Worm (Caenorhabditis elegans) whole organism, L2 larva: ENCODE data around the gene Y37H2A.11.

Source experiments
- aly-2 ChIP-seq: fragments of 150-350 bp; optimal IDR thresholded peaks from 2 replicates; lab custom pipeline; 2014; ENCODE audit warnings: missing biosample characterization, missing genetic modification characterization
- crh-2 ChIP-seq: sonication (generic microtip); optimal IDR thresholded peaks from 2 replicates; lab custom pipeline; 2017; ENCODE audit warnings: missing biosample characterization, missing genetic modification characterization
- dmd-4 ChIP-seq: sonication (generic microtip); optimal IDR thresholded peaks from 2 replicates; lab custom pipeline; 2017; ENCODE audit warnings: missing biosample characterization, missing genetic modification characterization
- elt-3 ChIP-seq: sonication (generic microtip); optimal IDR thresholded peaks from 2 replicates; lab custom pipeline; 2017; ENCODE audit warnings: missing biosample characterization, missing genetic modification characterization
- lin-39 ChIP-seq: fragments of 150-350 bp; optimal IDR thresholded peaks from 2 replicates; lab custom pipeline; 2014; ENCODE audit warnings: missing biosample characterization, missing genetic modification reagents, missing genetic modification characterization
- lsy-2 ChIP-seq, 2 experiments: fragments of 150-350 bp in 1 of 2; sonication (generic microtip) in 1 of 2; optimal IDR thresholded peaks; 2 replicates each; lab custom pipeline; 2014 to 2017; ENCODE audit warnings: missing biosample characterization in 2 of 2, missing genetic modification characterization in 2 of 2
- mdl-1 ChIP-seq, 2 experiments: fragments of 150-350 bp in 1 of 2; sonication (generic microtip) in 1 of 2; optimal IDR thresholded peaks; 2 replicates each; lab custom pipeline; 2017; ENCODE audit warnings: missing biosample characterization in 2 of 2, missing genetic modification characterization in 2 of 2
- nhr-12 ChIP-seq: fragments of 150-350 bp; optimal IDR thresholded peaks from 2 replicates; lab custom pipeline; 2014; ENCODE audit warnings: missing biosample characterization, missing genetic modification characterization
- nhr-129 ChIP-seq: fragments of 150-350 bp; optimal IDR thresholded peaks from 2 replicates; lab custom pipeline; 2014; ENCODE audit warnings: missing biosample characterization, missing genetic modification characterization
- nhr-21 ChIP-seq: fragments of 150-350 bp; optimal IDR thresholded peaks from 2 replicates; lab custom pipeline; 2014; ENCODE audit warnings: missing biosample characterization, missing genetic modification characterization
- nhr-237 ChIP-seq: fragments of 150-350 bp; optimal IDR thresholded peaks from 2 replicates; lab custom pipeline; 2014; ENCODE audit warnings: missing biosample characterization, missing genetic modification characterization
- zag-1 ChIP-seq: fragments of 150-350 bp; optimal IDR thresholded peaks from 2 replicates; lab custom pipeline; 2014; ENCODE audit warnings: missing biosample characterization, missing genetic modification characterization
- ztf-11 ChIP-seq: sonication (generic microtip); optimal IDR thresholded peaks from 2 replicates; lab custom pipeline; 2017; ENCODE audit warnings: missing biosample characterization, missing genetic modification characterization
- ztf-4 ChIP-seq: fragments of 150-350 bp; optimal IDR thresholded peaks from 2 replicates; lab custom pipeline; 2014; ENCODE audit warnings: missing biosample characterization, missing genetic modification characterization

ce11 chrV:18167161-18167560 lies 25.9 kb downstream of the Y37H2A.11 start, which contains the start of gene C14A6.6:
- TF ChIP-seq ztf-11 (tag; lab: Kevin White, UChicago) (no peak), zag-1 (tag; lab: Kevin White, UChicago) (no peak), nhr-237 (tag; lab: Kevin White, UChicago) (no peak), nhr-21 (tag; lab: Kevin White, UChicago) (no peak), nhr-12 (tag; lab: Kevin White, UChicago) (no peak), crh-2 (tag; lab: Kevin White, UChicago) (no peak), dmd-4 (no peak), nhr-129 (tag; lab: Kevin White, UChicago) (no peak), lin-39 (tag; lab: Kevin White, UChicago) (no peak), ztf-4 (tag; lab: Kevin White, UChicago) (no peak), elt-3 (tag; lab: Kevin White, UChicago) (no peak), aly-2 (no peak), lsy-2 (tag; optimal IDR thresholded peaks at IDR 0.05; lab: Kevin White, UChicago) (no peak), mdl-1 (tag; optimal IDR thresholded peaks at IDR 0.05; lab: Kevin White, UChicago) (no peak)
